Worm (Caenorhabditis elegans): Measurements from ENCODE around the gene snf-9.

The snf-9 gene

DNA sequence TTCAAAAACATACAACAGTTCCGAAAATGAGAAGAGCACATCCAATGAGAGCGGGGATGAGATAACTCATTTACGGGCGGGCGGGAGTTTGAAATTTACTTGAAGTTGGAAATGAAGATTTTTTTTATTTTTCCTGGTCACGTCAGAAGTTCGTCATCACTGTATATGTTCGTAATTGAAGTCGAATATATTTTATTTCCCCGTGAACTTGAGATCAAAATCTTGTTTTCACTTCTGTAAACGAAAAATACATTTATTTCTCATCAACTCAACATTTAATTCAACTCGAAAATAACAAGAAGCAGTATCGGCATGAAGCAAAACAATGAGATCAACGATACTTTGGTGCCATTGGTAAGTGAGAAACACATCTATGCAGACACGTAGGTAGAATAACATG lies 4.5 kb downstream of the snf-9 start, which contains the start of gene C49C3.20:
Gene C49C3.20, minus strand, starts transcription at position 101 of the 400 bp plus-strand sequence.
- TF ChIP-seq sea-1 (GFP tag; conservative IDR thresholded peaks at IDR 0.05): no peak
- TF ChIP-seq ets-7 (tag; optimal IDR thresholded peaks at IDR 0.05): no peak
- TF ChIP-seq F13C5.2 (tag; optimal IDR thresholded peaks at IDR 0.05): no peak
- TF ChIP-seq tbx-11 (GFP tag; IDR thresholded peaks at IDR 0.05): no peak
- no peak for TF ChIP-seq tra-4 (tag; optimal IDR thresholded peaks at IDR 0.05)
- no peak for TF ChIP-seq ama-1 (optimal IDR thresholded peaks at IDR 0.05)
- TF ChIP-seq pes-1 (GFP tag; IDR thresholded peaks at IDR 0.05): no peak
- no peak for TF ChIP-seq hmg-4 (GFP tag; optimal IDR thresholded peaks at IDR 0.05)
- TF ChIP-seq hnd-1 (tag; optimal IDR thresholded peaks at IDR 0.05): no peak
- TF ChIP-seq tbx-37 (GFP tag; conservative IDR thresholded peaks at IDR 0.05): no peak
- TF ChIP-seq scrt-1 (GFP tag; IDR thresholded peaks at IDR 0.05): no peak

DNA sequence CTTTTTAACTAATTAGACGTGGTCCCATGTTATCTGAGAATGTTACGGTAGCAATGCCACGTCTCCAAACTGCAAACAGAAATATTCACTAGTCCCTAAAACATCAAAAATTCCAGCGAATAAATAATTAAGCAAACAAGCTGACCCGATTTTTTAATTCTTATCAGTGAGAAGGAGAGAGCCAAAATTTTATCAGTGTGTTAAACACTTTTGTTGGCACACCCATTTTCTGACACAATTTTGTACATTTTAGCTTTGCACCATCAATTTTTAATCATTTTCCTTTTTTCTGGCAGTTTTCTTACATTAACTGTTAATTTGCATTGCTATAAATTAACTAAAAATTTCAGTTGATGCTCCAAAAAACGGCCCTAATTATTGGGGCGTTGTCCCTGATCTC lies 8.5 kb downstream of the snf-9 start, which contains the start of gene C49C3.4:
Gene C49C3.4, plus strand, starts transcription at position 351 of the 400 bp plus-strand sequence.
- TF ChIP-seq hmg-4 (GFP tag; optimal IDR thresholded peaks at IDR 0.05) (no peak), sea-1 (GFP tag; conservative IDR thresholded peaks at IDR 0.05) (no peak), ceh-13 (GFP tag; optimal IDR thresholded peaks at IDR 0.05) (no peak), hnd-1 (tag; optimal IDR thresholded peaks at IDR 0.05) (no peak), tbx-11 (GFP tag; IDR thresholded peaks at IDR 0.05) (no peak), B0310.2 (tag; optimal IDR thresholded peaks at IDR 0.05) (no peak), tra-4 (tag; optimal IDR thresholded peaks at IDR 0.05) (no peak), F13C5.2 (tag; optimal IDR thresholded peaks at IDR 0.05) (no peak), flt-1 (GFP tag; IDR thresholded peaks at IDR 0.05) (no peak), tbx-37 (GFP tag; conservative IDR thresholded peaks at IDR 0.05) (no peak), scrt-1 (GFP tag; IDR thresholded peaks at IDR 0.05) (no peak)

DNA sequence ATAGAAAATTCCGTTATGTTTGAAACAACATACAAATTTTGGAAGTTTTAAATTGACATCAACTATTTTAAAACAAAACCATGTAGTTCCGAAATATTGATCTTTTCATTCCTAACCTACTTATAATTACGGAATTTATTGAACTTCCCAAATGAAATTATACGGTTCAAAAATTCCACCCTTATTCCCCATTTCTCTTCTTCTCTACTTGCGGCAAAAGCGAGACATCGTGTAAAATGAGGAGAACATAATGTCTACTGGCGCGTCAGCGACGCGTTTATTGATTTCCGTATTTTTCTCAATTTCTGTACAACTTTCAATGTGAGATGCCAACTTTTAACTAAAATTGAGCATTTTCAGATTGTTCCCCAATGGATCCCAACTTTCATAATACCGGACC lies 16.9 kb downstream of the snf-9 start, which contains the start of gene ceh-88:
Gene ceh-88, plus strand, starts transcription at position 355 of the 400 bp plus-strand sequence.
- TF ChIP-seq hmg-4 (GFP tag; optimal IDR thresholded peaks at IDR 0.05) (no peak), hmbx-1 (tag; optimal IDR thresholded peaks at IDR 0.05) (no peak), tra-4 (tag; optimal IDR thresholded peaks at IDR 0.05) (no peak), scrt-1 (GFP tag; IDR thresholded peaks at IDR 0.05) (no peak), ets-7 (tag; optimal IDR thresholded peaks at IDR 0.05) (no peak), tbx-11 (GFP tag; IDR thresholded peaks at IDR 0.05) (no peak), aly-1 (tag; optimal IDR thresholded peaks at IDR 0.05) (no peak), tbx-37 (GFP tag; conservative IDR thresholded peaks at IDR 0.05) (no peak), ama-1 (optimal IDR thresholded peaks at IDR 0.05) (no peak), hnd-1 (tag; optimal IDR thresholded peaks at IDR 0.05) (no peak), ceh-13 (GFP tag; optimal IDR thresholded peaks at IDR 0.05) (no peak), ceh-36 (tag; optimal IDR thresholded peaks at IDR 0.05) (no peak)

DNA sequence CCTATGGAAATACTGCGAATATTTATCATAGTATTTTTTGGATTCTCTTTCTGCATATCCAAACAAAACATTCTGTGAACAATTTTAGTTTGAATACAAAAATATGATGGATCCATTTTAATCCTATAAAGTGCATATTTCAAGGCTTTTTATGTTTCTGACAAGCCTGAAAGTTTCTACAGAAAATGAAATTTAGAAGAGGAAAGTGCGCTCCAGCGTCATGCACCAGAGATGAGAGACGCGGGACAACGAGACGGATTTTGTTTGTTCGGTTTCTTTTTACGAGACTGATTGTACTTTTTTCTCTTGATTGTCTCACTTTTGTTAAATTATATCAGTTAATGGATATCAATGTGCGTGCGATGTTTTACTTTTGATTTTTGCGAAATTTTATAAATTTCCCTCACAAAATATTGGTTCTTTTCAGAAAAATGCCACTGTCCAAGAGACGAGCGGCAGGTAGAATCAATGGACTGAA lies 19.2 kb downstream of the snf-9 start, which contains the start of gene C49C3.6:
Gene C49C3.6, plus strand, starts transcription at position 428 of the 478 bp plus-strand sequence.
- TF ChIP-seq B0310.2 (tag; optimal IDR thresholded peaks at IDR 0.05) (no peak), tbx-11 (GFP tag; IDR thresholded peaks at IDR 0.05) (no peak), aly-1 (tag; optimal IDR thresholded peaks at IDR 0.05) (no peak), hmg-4 (GFP tag; optimal IDR thresholded peaks at IDR 0.05) (no peak), F13C5.2 (tag; optimal IDR thresholded peaks at IDR 0.05) (no peak), flt-1 (GFP tag; IDR thresholded peaks at IDR 0.05) (no peak), ama-1 (optimal IDR thresholded peaks at IDR 0.05) (no peak), ceh-13 (GFP tag; optimal IDR thresholded peaks at IDR 0.05) (no peak), tra-4 (tag; optimal IDR thresholded peaks at IDR 0.05) (no peak), pes-1 (GFP tag; IDR thresholded peaks at IDR 0.05) (no peak), ceh-36 (tag; optimal IDR thresholded peaks at IDR 0.05) (no peak), tbx-37 (GFP tag; conservative IDR thresholded peaks at IDR 0.05) (no peak), hnd-1 (tag; optimal IDR thresholded peaks at IDR 0.05) (no peak), sea-1 (GFP tag; conservative IDR thresholded peaks at IDR 0.05) (no peak), ets-7 (tag; optimal IDR thresholded peaks at IDR 0.05) (no peak), hmbx-1 (tag; optimal IDR thresholded peaks at IDR 0.05) (no peak)

DNA sequence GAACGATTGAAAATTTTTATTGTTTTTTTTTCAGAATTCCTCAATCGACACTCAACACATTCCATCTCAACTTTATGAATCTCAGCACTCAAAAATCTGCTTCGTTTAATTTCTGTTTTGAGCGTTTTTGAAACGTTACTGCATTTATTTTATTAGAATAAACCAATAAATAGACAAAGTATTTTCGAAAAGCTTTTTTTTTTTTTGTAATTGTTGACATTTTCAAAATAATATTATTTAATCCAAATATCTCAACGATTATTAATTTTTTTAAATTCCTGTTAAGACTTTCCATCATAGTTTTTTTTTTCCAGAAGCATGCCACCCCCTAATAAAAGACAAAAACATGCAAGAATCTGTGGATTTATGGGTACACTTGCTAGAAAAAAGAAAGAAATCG lies 20.3 kb downstream of the snf-9 start, which contains the start of gene C49C3.7:
Gene C49C3.7, plus strand, starts transcription at position 301 of the 400 bp plus-strand sequence.
- TF ChIP-seq flt-1 (GFP tag; IDR thresholded peaks at IDR 0.05): no peak
- TF ChIP-seq ama-1 (optimal IDR thresholded peaks at IDR 0.05): no peak
- TF ChIP-seq tra-4 (tag; optimal IDR thresholded peaks at IDR 0.05): no peak
- no peak for TF ChIP-seq sea-1 (GFP tag; conservative IDR thresholded peaks at IDR 0.05)
- no peak for TF ChIP-seq ets-7 (tag; optimal IDR thresholded peaks at IDR 0.05)
- TF ChIP-seq scrt-1 (GFP tag; IDR thresholded peaks at IDR 0.05): no peak
- no peak for TF ChIP-seq B0310.2 (tag; optimal IDR thresholded peaks at IDR 0.05)
- no peak for TF ChIP-seq hmg-4 (GFP tag; optimal IDR thresholded peaks at IDR 0.05)
- no peak for TF ChIP-seq hnd-1 (tag; optimal IDR thresholded peaks at IDR 0.05)
- TF ChIP-seq pes-1 (GFP tag; IDR thresholded peaks at IDR 0.05): no peak
- no peak for TF ChIP-seq ceh-36 (tag; optimal IDR thresholded peaks at IDR 0.05)
- no peak for TF ChIP-seq hmbx-1 (tag; optimal IDR thresholded peaks at IDR 0.05)
- no peak for TF ChIP-seq F13C5.2 (tag; optimal IDR thresholded peaks at IDR 0.05)

DNA sequence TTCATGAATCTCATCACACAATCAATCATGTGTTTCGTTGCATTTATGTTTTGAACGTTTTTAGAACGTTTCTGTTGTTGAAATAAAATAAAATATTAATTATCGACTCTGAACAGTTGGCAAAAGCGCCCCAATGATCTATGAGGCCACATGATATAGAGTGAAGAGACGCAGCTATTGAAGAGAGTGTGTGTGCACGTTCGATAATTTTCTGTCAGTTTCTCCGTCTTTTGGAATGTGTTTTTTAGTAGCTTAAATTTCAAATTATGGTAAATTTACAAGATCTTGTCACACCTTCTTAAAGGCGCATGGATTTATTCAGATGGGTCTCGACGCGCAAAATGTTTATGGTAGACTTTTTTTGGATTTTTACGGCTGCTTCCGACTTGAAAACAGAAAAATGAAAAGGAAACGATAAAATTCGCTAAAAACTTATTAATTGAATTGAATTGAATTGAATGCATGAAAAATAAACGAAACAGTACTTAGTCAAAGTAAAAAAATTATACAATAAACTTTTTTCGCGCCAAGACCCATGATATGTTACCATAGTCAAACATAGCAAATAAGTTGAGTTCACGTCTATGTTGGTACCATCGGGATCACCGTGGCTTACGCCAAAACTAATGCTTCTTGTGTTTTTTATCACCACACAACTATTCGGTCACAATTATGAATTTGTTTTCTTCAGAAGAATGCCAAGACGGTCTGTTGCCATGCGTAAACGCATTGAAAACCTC lies 21.8 kb downstream of the snf-9 start, which contains the start of gene C49C3.15:
Gene C49C3.15, plus strand, starts transcription at position 690 of the 740 bp plus-strand sequence.
- TF ChIP-seq tbx-37 (GFP tag; conservative IDR thresholded peaks at IDR 0.05): no peak
- TF ChIP-seq sea-1 (GFP tag; conservative IDR thresholded peaks at IDR 0.05): no peak
- TF ChIP-seq pes-1 (GFP tag; IDR thresholded peaks at IDR 0.05): no peak
- TF ChIP-seq ceh-13 (GFP tag; optimal IDR thresholded peaks at IDR 0.05): no peak
- no peak for TF ChIP-seq aly-1 (tag; optimal IDR thresholded peaks at IDR 0.05)

DNA sequence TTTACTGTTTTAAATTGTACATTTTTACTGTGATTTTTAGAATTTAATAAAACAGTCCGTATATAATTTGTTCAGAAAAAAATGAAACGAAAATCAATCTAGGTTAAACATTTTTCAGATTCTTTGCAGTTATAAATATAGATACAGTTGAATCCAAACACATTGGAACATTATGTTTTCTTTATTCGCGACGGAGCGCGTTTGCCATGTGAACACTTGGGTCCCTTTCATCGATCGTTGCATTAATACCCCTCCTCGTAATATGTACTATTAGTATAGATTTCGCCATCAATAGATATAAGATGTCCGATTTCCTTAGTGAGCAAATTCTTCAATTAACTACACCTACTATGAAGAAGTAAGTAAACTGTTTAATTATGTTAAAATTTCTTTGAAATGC lies 23.1 kb downstream of the snf-9 start, which contains the start of gene C49C3.8:
Gene C49C3.8, plus strand, starts transcription at position 173 of the 400 bp plus-strand sequence.
- TF ChIP-seq sea-1 (GFP tag; conservative IDR thresholded peaks at IDR 0.05) (no peak), hnd-1 (tag; optimal IDR thresholded peaks at IDR 0.05) (no peak), ceh-36 (tag; optimal IDR thresholded peaks at IDR 0.05) (no peak), tbx-11 (GFP tag; IDR thresholded peaks at IDR 0.05) (no peak), scrt-1 (GFP tag; IDR thresholded peaks at IDR 0.05) (no peak), hmbx-1 (tag; optimal IDR thresholded peaks at IDR 0.05) (no peak), hmg-4 (GFP tag; optimal IDR thresholded peaks at IDR 0.05) (no peak), ceh-13 (GFP tag; optimal IDR thresholded peaks at IDR 0.05) (no peak), F13C5.2 (tag; optimal IDR thresholded peaks at IDR 0.05) (no peak), flt-1 (GFP tag; IDR thresholded peaks at IDR 0.05) (no peak)
